Fruit fly (Drosophila melanogaster) whole organism, pupa: ENCODE results near the gene Cand1.

Source experiments
- CG10348 ChIP-seq: fragments of 200-800 bp; sonication (Bioruptor generic); IDR thresholded peaks from 2 replicates; pipeline ENCODE4 v1.3.6; 2022; ENCODE audit warnings: missing biosample characterization, missing genetic modification characterization
- CG12605 ChIP-seq: fragments of 200-800 bp; sonication (Bioruptor generic); IDR thresholded peaks from 2 replicates; pipeline ENCODE4 v1.3.6; 2022; ENCODE audit warnings: missing biosample characterization, missing genetic modification characterization
- CG13204 ChIP-seq: fragments of 200-800 bp; sonication (Bioruptor generic); optimal IDR thresholded peaks from 2 replicates; lab custom pipeline; 2018; ENCODE audit warnings: missing biosample characterization, mild to moderate bottlenecking, missing genetic modification characterization, moderate library complexity
- CG14655 ChIP-seq: fragments of 200-800 bp; sonication (Bioruptor generic); optimal IDR thresholded peaks from 3 replicates; lab custom pipeline; 2017; ENCODE audit warnings: mild to moderate bottlenecking, missing biosample characterization, missing genetic modification reagents, missing genetic modification characterization
- CG15710 ChIP-seq: fragments of 200-800 bp; sonication (Bioruptor generic); optimal IDR thresholded peaks from 2 replicates; lab custom pipeline; 2018; ENCODE audit warnings: missing biosample characterization, mild to moderate bottlenecking, missing genetic modification characterization, moderate library complexity
- CG17806 ChIP-seq: fragments of 200-800 bp; sonication (Bioruptor generic); optimal IDR thresholded peaks from 2 replicates; lab custom pipeline; 2018; ENCODE audit warnings: missing biosample characterization, mild to moderate bottlenecking, missing genetic modification characterization, moderate library complexity
- CG32121 ChIP-seq: fragments of 200-800 bp; sonication (Bioruptor generic); IDR thresholded peaks from 2 replicates; pipeline ENCODE4 v1.3.6; 2022; ENCODE audit warnings: missing biosample characterization, missing genetic modification characterization
- CG34367 ChIP-seq: fragments of 200-800 bp; sonication (Bioruptor generic); optimal IDR thresholded peaks from 2 replicates; lab custom pipeline; 2018; ENCODE audit warnings: missing biosample characterization, mild to moderate bottlenecking, missing genetic modification characterization
- CG4496 ChIP-seq: fragments of 200-800 bp; sonication (Bioruptor generic); IDR thresholded peaks from 3 replicates; pipeline ENCODE4 v1.3.6; 2022; ENCODE audit warnings: missing biosample characterization, missing genetic modification characterization
- CG8159 ChIP-seq: fragments of 200-800 bp; sonication (Bioruptor generic); optimal IDR thresholded peaks from 3 replicates; lab custom pipeline; 2018; ENCODE audit warnings: missing biosample characterization, mild to moderate bottlenecking, missing genetic modification characterization, moderate library complexity
- CG8301 ChIP-seq: fragments of 200-800 bp; sonication (Bioruptor generic); optimal IDR thresholded peaks from 2 replicates; lab custom pipeline; 2018; ENCODE audit warnings: missing biosample characterization, mild to moderate bottlenecking, missing genetic modification characterization
- CG9948 ChIP-seq: fragments of 200-800 bp; sonication (Bioruptor generic); optimal IDR thresholded peaks from 2 replicates; lab custom pipeline; 2018; ENCODE audit warnings: missing biosample characterization, mild to moderate bottlenecking, missing genetic modification characterization, moderate library complexity
- D1 ChIP-seq: fragments of 200-800 bp; sonication (Bioruptor generic); optimal IDR thresholded peaks from 2 replicates; lab custom pipeline; 2018; ENCODE audit warnings: missing biosample characterization, mild to moderate bottlenecking, missing genetic modification characterization, moderate library complexity
- EcR ChIP-seq: fragments of 200-800 bp; sonication (Bioruptor generic); optimal IDR thresholded peaks from 3 replicates; lab custom pipeline; 2019; ENCODE audit warnings: missing biosample characterization, missing genetic modification characterization, mild to moderate bottlenecking, moderate library complexity, missing genetic modification reagents
- Ets98B ChIP-seq: fragments of 200-800 bp; sonication (Bioruptor generic); IDR thresholded peaks from 2 replicates; pipeline ENCODE4 v1.3.6; 2022; ENCODE audit warnings: missing biosample characterization, missing genetic modification characterization
- Pif1A ChIP-seq: fragments of 200-800 bp; sonication (Bioruptor generic); optimal IDR thresholded peaks from 3 replicates; lab custom pipeline; 2016; ENCODE audit warnings: missing biosample characterization, missing genetic modification characterization
- Pif1B ChIP-seq: fragments of 200-800 bp; sonication (Bioruptor generic); optimal IDR thresholded peaks from 3 replicates; lab custom pipeline; 2016; ENCODE audit warnings: missing biosample characterization, missing genetic modification characterization
- Snoo ChIP-seq: fragments of 200-800 bp; sonication (Bioruptor generic); optimal IDR thresholded peaks from 3 replicates; lab custom pipeline; 2017; ENCODE audit warnings: missing biosample characterization, mild to moderate bottlenecking, missing genetic modification characterization, inconsistent platforms
- fd96Ca ChIP-seq: fragments of 200-800 bp; sonication (Bioruptor generic); IDR thresholded peaks from 3 replicates; pipeline ENCODE4 v1.3.6; 2022; ENCODE audit warnings: missing biosample characterization, missing genetic modification characterization
- gl ChIP-seq: fragments of 200-800 bp; sonication (Bioruptor generic); optimal IDR thresholded peaks from 2 replicates; lab custom pipeline; 2018; ENCODE audit warnings: missing biosample characterization, mild to moderate bottlenecking, missing genetic modification characterization
- rn ChIP-seq: fragments of 200-800 bp; sonication (Bioruptor generic); IDR thresholded peaks from 2 replicates; pipeline ENCODE4 v1.3.6; 2022; ENCODE audit warnings: missing biosample characterization, missing genetic modification characterization

The Cand1 gene

DNA sequence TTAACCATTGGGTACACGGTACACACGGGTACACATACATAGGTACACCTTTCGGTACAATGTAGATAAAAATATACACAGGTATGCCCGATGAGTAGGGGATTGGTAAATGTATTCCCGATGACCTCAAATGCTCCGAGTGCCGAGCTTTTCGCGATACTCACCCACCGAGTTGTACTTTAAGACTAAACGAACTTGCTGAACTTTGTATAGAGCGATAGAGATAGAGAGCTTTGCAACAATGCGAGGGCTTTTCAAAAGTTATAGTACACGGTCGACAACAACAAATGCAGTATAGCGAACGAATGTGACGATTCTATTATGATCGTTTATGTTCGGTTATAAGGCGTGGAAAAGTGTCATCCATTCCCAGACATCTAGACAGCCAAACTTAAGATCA is 40.9 kb downstream of the Cand1 start:
- TF ChIP-seq CG32121 (GFP tag; lab: Robert Waterston, UW) (peak; percentile 51; the same call in 1 of the 2 replicates), EcR (GFP tag; lab: Kevin White, UChicago) (peak; percentile 90), gl (tag; lab: Kevin White, UChicago) (peak; percentile 42), CG13204 (GFP tag; lab: Kevin White, UChicago) (no peak)

- no peak for TF ChIP-seq CG15710
- no peak for TF ChIP-seq EcR (GFP tag; lab: Kevin White, UChicago)
- TF ChIP-seq CG32121 (GFP tag; lab: Robert Waterston, UW) = no peak
- TF ChIP-seq CG8159 (tag; lab: Kevin White, UChicago) = no peak
- no peak for TF ChIP-seq CG4496 (GFP tag; lab: Robert Waterston, UW)
- TF ChIP-seq fd96Ca (GFP tag; lab: Robert Waterston, UW) = no peak
- TF ChIP-seq CG14655 (GFP tag; lab: Kevin White, UChicago) = no peak
- no peak for TF ChIP-seq CG12605 (GFP tag; lab: Robert Waterston, UW)
- no peak for TF ChIP-seq CG10348 (GFP tag; lab: Robert Waterston, UW)
- TF ChIP-seq CG17806 (tag; lab: Kevin White, UChicago) = no peak
- TF ChIP-seq gl (tag; lab: Kevin White, UChicago) = no peak
- no peak for TF ChIP-seq Snoo (tag; lab: Kevin White, UChicago)
- TF ChIP-seq Ets98B = no peak
- TF ChIP-seq CG13204 (GFP tag; lab: Kevin White, UChicago) = no peak
- TF ChIP-seq CG34367 (tag; lab: Kevin White, UChicago) = no peak
- TF ChIP-seq rn (GFP tag; lab: Robert Waterston, UW) = no peak
- no peak for TF ChIP-seq Pif1A
Measured at dm6 chr2L:10321036-10321583, 41.4 kb downstream of the Cand1 start.

DNA sequence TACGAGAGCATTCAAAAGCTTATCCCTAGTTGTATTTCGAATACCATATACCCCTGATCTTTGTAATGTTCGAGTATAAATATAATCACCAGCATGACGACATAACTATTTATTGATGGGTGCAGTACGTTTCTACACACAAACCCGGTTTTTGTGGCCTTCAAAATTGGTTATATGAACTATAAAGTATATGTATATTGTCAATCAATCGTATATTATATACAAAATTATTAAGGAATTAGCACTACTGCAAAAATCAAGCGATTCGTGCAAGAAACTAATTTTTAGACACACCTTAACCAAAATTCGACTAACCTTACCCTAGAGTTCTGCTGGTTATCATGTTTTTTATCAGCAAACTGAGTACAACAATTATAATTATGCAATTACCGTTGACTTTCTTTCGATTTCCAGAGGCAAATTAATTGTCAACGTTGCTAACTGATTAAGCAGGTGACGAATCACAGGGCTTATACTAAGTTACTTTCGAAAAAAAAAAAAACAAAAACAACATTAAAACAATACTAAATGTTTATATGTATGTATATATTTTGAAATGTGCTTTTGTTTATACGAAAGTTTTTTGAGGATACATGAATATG is 42.2 kb downstream of the Cand1 start:
- TF ChIP-seq EcR (GFP tag; lab: Kevin White, UChicago) (no peak), CG4496 (GFP tag; lab: Robert Waterston, UW) (no peak), CG9948 (tag; lab: Kevin White, UChicago) (no peak), CG8301 (tag; lab: Kevin White, UChicago) (no peak), CG13204 (GFP tag; lab: Kevin White, UChicago) (no peak), D1 (tag; lab: Kevin White, UChicago) (no peak), rn (GFP tag; lab: Robert Waterston, UW) (no peak), CG32121 (GFP tag; lab: Robert Waterston, UW) (no peak), CG8159 (tag; lab: Kevin White, UChicago) (no peak), Snoo (tag; lab: Kevin White, UChicago) (no peak), CG34367 (tag; lab: Kevin White, UChicago) (no peak), Pif1A (no peak), Ets98B (no peak), gl (tag; lab: Kevin White, UChicago) (no peak), CG14655 (GFP tag; lab: Kevin White, UChicago) (no peak), CG15710 (no peak), CG12605 (GFP tag; lab: Robert Waterston, UW) (no peak), Pif1B (GFP tag; lab: Kevin White, UChicago) (no peak), CG10348 (GFP tag; lab: Robert Waterston, UW) (no peak), fd96Ca (GFP tag; lab: Robert Waterston, UW) (no peak)

DNA sequence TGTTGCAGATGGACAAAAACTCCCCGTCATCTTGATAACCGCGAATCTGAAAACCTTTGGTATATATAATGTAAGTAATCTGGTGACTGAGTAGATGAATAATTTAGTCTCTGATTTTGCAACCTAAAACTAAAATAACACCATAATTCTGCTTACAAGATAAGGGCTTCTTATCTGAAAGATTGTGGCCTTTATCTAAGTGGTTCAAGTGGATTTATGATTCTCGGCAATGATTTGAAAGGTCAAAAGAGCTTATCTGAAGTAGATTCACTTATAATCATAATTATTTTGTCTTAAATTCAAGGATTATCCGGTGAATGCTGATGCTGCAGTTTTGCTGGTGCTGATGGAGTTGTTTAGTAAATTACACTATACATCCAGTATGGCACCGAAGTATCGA is 46.6 kb downstream of the Cand1 start:
- TF ChIP-seq CG10348 (GFP tag; lab: Robert Waterston, UW) = no peak
- TF ChIP-seq CG12605 (GFP tag; lab: Robert Waterston, UW) = no peak
- TF ChIP-seq Snoo (tag; lab: Kevin White, UChicago) = no peak
- TF ChIP-seq CG15710 = no peak
- TF ChIP-seq EcR (GFP tag; lab: Kevin White, UChicago) = no peak
- TF ChIP-seq CG17806 (tag; lab: Kevin White, UChicago) = no peak
- TF ChIP-seq gl (tag; lab: Kevin White, UChicago) = no peak
- TF ChIP-seq rn (GFP tag; lab: Robert Waterston, UW) = no peak

- TF ChIP-seq Pif1B (GFP tag; lab: Kevin White, UChicago) (no peak), CG14655 (GFP tag; lab: Kevin White, UChicago) (no peak), EcR (GFP tag; lab: Kevin White, UChicago) (peak; percentile 27), CG15710 (peak; percentile 24), CG9948 (tag; lab: Kevin White, UChicago) (no peak), gl (tag; lab: Kevin White, UChicago) (no peak), CG10348 (GFP tag; lab: Robert Waterston, UW) (no peak), Pif1A (no peak), fd96Ca (GFP tag; lab: Robert Waterston, UW) (no peak)
Measured at dm6 chr2L:10314327-10315210, 47.9 kb downstream of the Cand1 start, which contains the start of the genes Usp14 and CG4972. Gene Usp14 (minus strand): TSS chr2L:10314396. Gene CG4972 (plus strand): TSS chr2L:10314792.
